Worm (Caenorhabditis elegans) whole organism, L4/young adult: Measurements from ENCODE around the gene C04F6.9.

ENCODE experiments used
- W03F9.2 ChIP-seq: fragments of 150-350 bp; optimal IDR thresholded peaks from 2 replicates; lab custom pipeline; 2014; ENCODE audit warnings: missing biosample characterization, missing genetic modification characterization
- dao-5 ChIP-seq: sonication (generic microtip); optimal IDR thresholded peaks from 2 replicates; lab custom pipeline; 2016; ENCODE audit warnings: missing genotype, missing genetic modification characterization, moderate library complexity, missing compliant biosample characterization
- him-1 ChIP-seq: sonication (generic microtip); optimal IDR thresholded peaks from 2 replicates; lab custom pipeline; 2016; ENCODE audit warnings: missing genotype, missing genetic modification reagents, missing genetic modification characterization, missing compliant biosample characterization

DNA sequence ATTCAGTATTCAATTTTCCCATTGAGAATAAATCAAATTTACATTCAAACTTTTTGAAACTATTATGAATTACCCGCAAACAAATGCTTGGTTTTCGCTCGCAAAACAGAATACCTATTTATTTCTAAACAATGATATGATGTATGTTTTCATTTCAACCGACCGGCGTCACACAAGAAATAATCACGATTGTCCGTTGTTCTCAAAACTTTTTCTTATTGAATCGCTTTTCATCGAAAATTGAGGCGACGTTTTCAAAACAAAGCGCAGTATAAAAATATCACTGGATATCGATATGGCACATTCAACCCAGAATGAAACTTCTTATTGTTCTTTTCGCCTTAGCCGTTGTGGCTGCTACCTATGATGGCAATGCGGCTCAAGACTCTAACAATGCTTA is 39.7 kb downstream of the C04F6.9 start, which contains the start of gene ZK813.3:
- TF ChIP-seq him-1, result no peak
- TF ChIP-seq dao-5, result no peak
- no peak for TF ChIP-seq W03F9.2 (tag; lab: Kevin White, UChicago)
